Worm (Caenorhabditis elegans): ENCODE data around the gene F07E5.12.

Gene F07E5.12

ce11 chrII:2032282-2032681 is 35.5 kb upstream of the F07E5.12 start, which contains the start of gene btb-4:
Gene btb-4 (plus strand): TSS chrII:2032316.
- TF ChIP-seq aha-1 (tag) (peak; percentile 3), lin-38 (GFP tag; IDR thresholded peaks at IDR 0.05) (peak; percentile 68), dpl-1 (GFP tag; optimal IDR thresholded peaks at IDR 0.05) (peak; percentile 24)

ce11 chrII:2033286-2033685 is 34.5 kb upstream of the F07E5.12 start, which contains the start of gene F59H6.14:
Gene F59H6.14 (plus strand): TSS chrII:2033586.
- no peak for TF ChIP-seq ztf-7 (tag; optimal IDR thresholded peaks at IDR 0.05)
- TF ChIP-seq vab-7 (GFP tag; IDR thresholded peaks at IDR 0.05), result no peak

- no peak for TF ChIP-seq jun-1 (tag; optimal IDR thresholded peaks at IDR 0.05)
- no peak for TF ChIP-seq zip-11 (GFP tag; IDR thresholded peaks at IDR 0.05)
- TF ChIP-seq zfp-3 (GFP tag; conservative IDR thresholded peaks at IDR 0.05), result no peak
- TF ChIP-seq lin-38 (GFP tag; IDR thresholded peaks at IDR 0.05), result no peak
- TF ChIP-seq daf-19 (GFP tag; conservative IDR thresholded peaks at IDR 0.05), result no peak
- no peak for TF ChIP-seq duxl-1 (tag; optimal IDR thresholded peaks at IDR 0.05; ENCODE audit: poor library complexity)
- no peak for TF ChIP-seq ZK337.2 (GFP tag; IDR thresholded peaks at IDR 0.05)
- TF ChIP-seq nhr-11 (tag; optimal IDR thresholded peaks at IDR 0.05), result no peak
Observed at ce11 chrII:2039288-2039687, 28.5 kb upstream of the F07E5.12 start, which contains the start of gene bath-19. Gene bath-19 (minus strand): TSS chrII:2039388.

ce11 chrII:2042447-2042846 is 25.3 kb upstream of the F07E5.12 start, which contains the start of gene bath-20:
Gene bath-20 (minus strand): TSS chrII:2042547.
- no peak for TF ChIP-seq ctbp-1 (GFP tag; IDR thresholded peaks at IDR 0.05)
- no peak for TF ChIP-seq lim-7 (GFP tag; IDR thresholded peaks at IDR 0.05)
- no peak for TF ChIP-seq ztf-11 (tag; optimal IDR thresholded peaks at IDR 0.05)
- no peak for TF ChIP-seq ceh-28 (tag; optimal IDR thresholded peaks at IDR 0.05)
- TF ChIP-seq cey-2 (tag; optimal IDR thresholded peaks at IDR 0.05; ENCODE audit: borderline replicate concordance, insufficient read depth), result no peak
- TF ChIP-seq lin-13 (GFP tag; optimal IDR thresholded peaks at IDR 0.05), result no peak
- no peak for TF ChIP-seq nhr-41 (GFP tag; IDR thresholded peaks at IDR 0.05)
- TF ChIP-seq nhr-11 (tag; optimal IDR thresholded peaks at IDR 0.05), result no peak
- TF ChIP-seq ZK546.5 (tag; optimal IDR thresholded peaks at IDR 0.05), result no peak
- no peak for TF ChIP-seq gei-8 (GFP tag; optimal IDR thresholded peaks at IDR 0.05)
- TF ChIP-seq nhr-48 (tag; optimal IDR thresholded peaks at IDR 0.05), result no peak
- no peak for TF ChIP-seq madf-5 (GFP tag; IDR thresholded peaks at IDR 0.05)
- no peak for TF ChIP-seq aha-1 (tag)
- TF ChIP-seq daf-12 (tag; optimal IDR thresholded peaks at IDR 0.05), result no peak
- TF ChIP-seq egl-27 (tag; optimal IDR thresholded peaks at IDR 0.05), result no peak
- TF ChIP-seq snpc-1.2 (GFP tag; IDR thresholded peaks at IDR 0.05), result no peak
- no peak for TF ChIP-seq Y75B8A.6 (GFP tag; IDR thresholded peaks at IDR 0.05)
- no peak for TF ChIP-seq daf-8 (GFP tag; IDR thresholded peaks at IDR 0.05)
- TF ChIP-seq dve-1 (tag; optimal IDR thresholded peaks at IDR 0.05; ENCODE audit: insufficient read depth), result no peak
- no peak for TF ChIP-seq mdl-1 (tag; optimal IDR thresholded peaks at IDR 0.05)

- TF ChIP-seq unc-130 (GFP tag; optimal IDR thresholded peaks at IDR 0.05) (no peak), mep-1 (tag; optimal IDR thresholded peaks at IDR 0.05) (no peak)
Observed at ce11 chrII:2045505-2045904, 22.3 kb upstream of the F07E5.12 start, which contains the start of gene bath-24. Gene bath-24 (minus strand): TSS chrII:2045605.

- TF ChIP-seq set-16 (GFP tag; IDR thresholded peaks at IDR 0.05), result peak; percentile 51; the same call in 1 of the 2 replicates
Observed at ce11 chrII:2046556-2046955, 21.2 kb upstream of the F07E5.12 start, which contains the start of gene math-1. Gene math-1 (minus strand): TSS chrII:2046656.
